Fruit fly (Drosophila melanogaster): Measurements from ENCODE around the gene CG14034.
A peak's percentile ranks its signal among the peaks of the same experiment; 100 is the strongest.

- peak; percentile 75 for TF ChIP-seq OdsH (GFP tag; optimal IDR thresholded peaks at IDR 0.05)
- no peak for TF ChIP-seq lola (GFP tag; optimal IDR thresholded peaks at IDR 0.05)
- TF ChIP-seq tai (GFP tag; optimal IDR thresholded peaks at IDR 0.05): peak; percentile 78
- no peak for TF ChIP-seq sv (GFP tag; optimal IDR thresholded peaks at IDR 0.05)
- TF ChIP-seq h (GFP tag; optimal IDR thresholded peaks at IDR 0.05): peak; percentile 95
- peak; percentile 76 for TF ChIP-seq br (GFP tag; optimal IDR thresholded peaks at IDR 0.05)
- peak; percentile 71 for TF ChIP-seq brk (GFP tag; optimal IDR thresholded peaks at IDR 0.05)
- peak; percentile 68 for TF ChIP-seq psq (GFP tag; optimal IDR thresholded peaks at IDR 0.05)
- peak; percentile 86 for TF ChIP-seq fru (GFP tag; optimal IDR thresholded peaks at IDR 0.05)
- peak; percentile 78 for TF ChIP-seq Hnf4 (GFP tag; optimal IDR thresholded peaks at IDR 0.05)
- TF ChIP-seq rgr (GFP tag; optimal IDR thresholded peaks at IDR 0.05): peak; percentile 86
- TF ChIP-seq Myc (optimal IDR thresholded peaks at IDR 0.05): no peak
- TF ChIP-seq usp (GFP tag; optimal IDR thresholded peaks at IDR 0.05): no peak
- TF ChIP-seq Hr78 (GFP tag; optimal IDR thresholded peaks at IDR 0.05): no peak
These were observed 39.9 kb upstream of the CG14034 start for dm6 chr2L:5256036-5256846.

Data from whole organism, wandering third instar larva.